Worm (Caenorhabditis elegans) whole organism, late embryonic: ENCODE data around the gene unc-41.

Experiments used
- C08G9.2 ChIP-seq: sonication (generic microtip); optimal IDR thresholded peaks from 2 replicates; lab custom pipeline; 2016; ENCODE audit warnings: mild to moderate bottlenecking, missing genetic modification characterization, moderate library complexity, missing compliant biosample characterization
- C38D4.7 ChIP-seq: fragments of 200-800 bp; sonication (Bioruptor generic); optimal IDR thresholded peaks from 2 replicates; lab custom pipeline; 2018; ENCODE audit warnings: mild to moderate bottlenecking, missing genetic modification characterization, moderate library complexity, missing compliant biosample characterization
- F13H6.1 ChIP-seq: sonication (generic microtip); optimal IDR thresholded peaks from 2 replicates; lab custom pipeline; 2016; ENCODE audit warnings: missing genetic modification characterization, missing compliant biosample characterization
- ceh-14 ChIP-seq: sonication (generic microtip); optimal IDR thresholded peaks from 2 replicates; lab custom pipeline; 2016; ENCODE audit warnings: missing genotype, missing genetic modification characterization, missing compliant biosample characterization
- ceh-19 ChIP-seq: fragments of 200-800 bp; sonication (Bioruptor generic); optimal IDR thresholded peaks from 2 replicates; lab custom pipeline; 2018; ENCODE audit warnings: mild to moderate bottlenecking, missing genetic modification characterization, missing compliant biosample characterization
- ceh-22 ChIP-seq: sonication (generic microtip); optimal IDR thresholded peaks from 2 replicates; lab custom pipeline; 2017; ENCODE audit warnings: missing biosample characterization, missing genetic modification characterization
- ceh-24 ChIP-seq: sonication (generic microtip); optimal IDR thresholded peaks from 2 replicates; lab custom pipeline; 2016; ENCODE audit warnings: mild to moderate bottlenecking, missing genetic modification characterization, missing compliant biosample characterization
- ceh-30 ChIP-seq: fragments of 150-350 bp; optimal IDR thresholded peaks from 2 replicates; lab custom pipeline; 2014; ENCODE audit warnings: missing biosample characterization, missing genetic modification characterization
- ceh-31 ChIP-seq: sonication (generic microtip); optimal IDR thresholded peaks from 2 replicates; lab custom pipeline; 2016; ENCODE audit warnings: missing genetic modification characterization, missing compliant biosample characterization
- ceh-34 ChIP-seq: sonication (generic microtip); optimal IDR thresholded peaks from 2 replicates; lab custom pipeline; 2016; ENCODE audit warnings: mild to moderate bottlenecking, missing genetic modification characterization, missing compliant biosample characterization
- ceh-45 ChIP-seq: fragments of 200-800 bp; sonication (Bioruptor generic); IDR thresholded peaks from 2 replicates; pipeline ENCODE4 v1.3.6; 2022; ENCODE audit warnings: missing genetic modification reagents, missing genetic modification characterization, missing compliant biosample characterization
- ceh-48 ChIP-seq: sonication (generic microtip); optimal IDR thresholded peaks from 2 replicates; lab custom pipeline; 2016; ENCODE audit warnings: missing genetic modification characterization, inconsistent platforms, missing compliant biosample characterization
- ceh-9 ChIP-seq: sonication (generic microtip); optimal IDR thresholded peaks from 2 replicates; lab custom pipeline; 2016; ENCODE audit warnings: mild to moderate bottlenecking, missing genetic modification characterization, inconsistent platforms, missing compliant biosample characterization
- dmd-4 ChIP-seq: sonication (generic microtip); optimal IDR thresholded peaks from 2 replicates; lab custom pipeline; 2016; ENCODE audit warnings: borderline replicate concordance, missing genetic modification characterization, missing compliant biosample characterization
- elt-2 ChIP-seq: sonication (generic microtip); optimal IDR thresholded peaks from 2 replicates; lab custom pipeline; 2016; ENCODE audit warnings: missing genetic modification reagents, missing genetic modification characterization, missing compliant biosample characterization
- ets-4 ChIP-seq: sonication (generic microtip); optimal IDR thresholded peaks from 2 replicates; lab custom pipeline; 2016; ENCODE audit warnings: missing genetic modification characterization, missing compliant biosample characterization
- eyg-1 ChIP-seq: sonication (generic microtip); optimal IDR thresholded peaks from 2 replicates; lab custom pipeline; 2016; ENCODE audit warnings: missing genotype, missing genetic modification characterization, missing compliant biosample characterization
- gmeb-2 ChIP-seq: sonication (generic microtip); optimal IDR thresholded peaks from 2 replicates; lab custom pipeline; 2016; ENCODE audit warnings: missing genetic modification characterization, inconsistent platforms, missing compliant biosample characterization
- hlh-15 ChIP-seq: sonication (generic microtip); optimal IDR thresholded peaks from 2 replicates; lab custom pipeline; 2016; ENCODE audit warnings: missing genetic modification characterization, missing compliant biosample characterization
- hlh-30 ChIP-seq: sonication (generic microtip); optimal IDR thresholded peaks from 2 replicates; lab custom pipeline; 2017; ENCODE audit warnings: antibody characterized with exemption, missing genetic modification characterization, missing compliant biosample characterization; ENCODE audit not compliant: insufficient read depth
- lim-6 ChIP-seq: sonication (generic microtip); optimal IDR thresholded peaks from 2 replicates; lab custom pipeline; 2016; ENCODE audit warnings: missing genetic modification characterization, missing compliant biosample characterization
- nfya-1 ChIP-seq: sonication (generic microtip); optimal IDR thresholded peaks from 2 replicates; lab custom pipeline; 2017; ENCODE audit warnings: missing genetic modification characterization, mild to moderate bottlenecking, missing compliant biosample characterization, antibody characterized with exemption, moderate library complexity
- nhr-11 ChIP-seq: fragments of 150-350 bp; optimal IDR thresholded peaks from 2 replicates; lab custom pipeline; 2014; ENCODE audit warnings: missing biosample characterization, missing genetic modification characterization
- nhr-232 ChIP-seq: sonication (generic microtip); optimal IDR thresholded peaks from 2 replicates; lab custom pipeline; 2016; ENCODE audit warnings: missing genetic modification characterization, missing compliant biosample characterization
- npax-4 ChIP-seq: sonication (generic microtip); optimal IDR thresholded peaks from 2 replicates; lab custom pipeline; 2016; ENCODE audit warnings: missing genetic modification characterization, missing compliant biosample characterization
- pag-3 ChIP-seq: sonication (generic microtip); optimal IDR thresholded peaks from 2 replicates; lab custom pipeline; 2016; ENCODE audit warnings: missing compliant biosample characterization, missing genetic modification characterization, borderline replicate concordance
- pat-9 ChIP-seq: fragments of 200-800 bp; sonication (Bioruptor generic); optimal IDR thresholded peaks from 2 replicates; lab custom pipeline; 2018; ENCODE audit warnings: mild to moderate bottlenecking, missing genetic modification characterization, moderate library complexity, missing compliant biosample characterization
- pax-1 ChIP-seq: fragments of 150-350 bp; optimal IDR thresholded peaks from 2 replicates; lab custom pipeline; 2014; ENCODE audit warnings: missing biosample characterization, missing genetic modification characterization
- pha-2 ChIP-seq: sonication (generic microtip); optimal IDR thresholded peaks from 2 replicates; lab custom pipeline; 2017; ENCODE audit warnings: mild to moderate bottlenecking, missing genetic modification characterization, missing compliant biosample characterization
- pha-4 ChIP-seq: fragments of 150-350 bp; optimal IDR thresholded peaks from 2 replicates; lab custom pipeline; 2018; ENCODE audit warnings: missing biosample characterization, missing genetic modification reagents, missing genetic modification characterization
- pqm-1 ChIP-seq: sonication (generic microtip); optimal IDR thresholded peaks from 2 replicates; lab custom pipeline; 2016; ENCODE audit warnings: missing genetic modification characterization, missing compliant biosample characterization
- pros-1 ChIP-seq: fragments of 150-350 bp; optimal IDR thresholded peaks from 2 replicates; lab custom pipeline; 2014; ENCODE audit warnings: missing biosample characterization, missing genetic modification reagents, missing genetic modification characterization
- sdc-2 ChIP-seq: sonication (generic microtip); optimal IDR thresholded peaks from 2 replicates; lab custom pipeline; 2016; ENCODE audit warnings: missing genotype, missing genetic modification characterization, missing compliant biosample characterization
- sox-2 ChIP-seq: fragments of 200-800 bp; sonication (Bioruptor generic); IDR thresholded peaks from 2 replicates; pipeline ENCODE4 v1.3.6; 2022; ENCODE audit warnings: missing genetic modification reagents, missing genetic modification characterization, missing compliant biosample characterization
- syd-9 ChIP-seq: sonication (generic microtip); optimal IDR thresholded peaks from 2 replicates; lab custom pipeline; 2016; ENCODE audit warnings: mild to moderate bottlenecking, missing genetic modification characterization, moderate library complexity, missing compliant biosample characterization
- ttx-3 ChIP-seq: sonication (generic microtip); optimal IDR thresholded peaks from 2 replicates; lab custom pipeline; 2016; ENCODE audit warnings: missing genetic modification reagents, missing genetic modification characterization, missing compliant biosample characterization
- unc-55 ChIP-seq: sonication (generic microtip); optimal IDR thresholded peaks from 2 replicates; lab custom pipeline; 2017; ENCODE audit warnings: missing biosample characterization, missing genetic modification reagents, missing genetic modification characterization

Gene unc-41

ce11 chrV:9976138-9976537, at the start of gene unc-41:
TSS of gene unc-41 (minus strand) at chrV:9976238.
- TF ChIP-seq ceh-19 (GFP tag; lab: Kevin White, UChicago) (no peak), pha-4 (tag; lab: Kevin White, UChicago) (no peak), sdc-2 (no peak), C38D4.7 (GFP tag; lab: Kevin White, UChicago) (no peak), ttx-3 (tag; lab: Kevin White, UChicago) (no peak), gmeb-2 (no peak), ceh-31 (no peak), sox-2 (GFP tag; lab: Robert Waterston, UW) (no peak), hlh-15 (tag; lab: Kevin White, UChicago) (no peak), nhr-232 (tag; lab: Kevin White, UChicago) (no peak), ceh-24 (tag; lab: Kevin White, UChicago) (no peak), nhr-11 (no peak), ceh-9 (tag; lab: Kevin White, UChicago) (no peak), lim-6 (tag; lab: Kevin White, UChicago) (no peak), ceh-45 (GFP tag; lab: Robert Waterston, UW) (no peak), ceh-48 (tag; lab: Kevin White, UChicago) (no peak), pqm-1 (no peak)

- TF ChIP-seq pag-3 (tag; lab: Kevin White, UChicago) (no peak), nhr-11 (no peak), pat-9 (tag; lab: Kevin White, UChicago) (no peak), ceh-22 (tag; lab: Kevin White, UChicago) (no peak), ceh-30 (no peak), ceh-48 (tag; lab: Kevin White, UChicago) (no peak), C08G9.2 (no peak), gmeb-2 (no peak)
Measured at ce11 chrV:10023062-10023536, 47.1 kb upstream of the unc-41 start.

ce11 chrV:10019934-10020333, 43.9 kb upstream of the unc-41 start:
- TF ChIP-seq unc-55 (GFP tag; lab: Kevin White, UChicago): peak; percentile 46
- TF ChIP-seq ceh-14 (tag; lab: Kevin White, UChicago): no peak
- TF ChIP-seq ceh-24 (tag; lab: Kevin White, UChicago): no peak
- no peak for TF ChIP-seq ceh-34 (tag; lab: Kevin White, UChicago)
- no peak for TF ChIP-seq pax-1
- TF ChIP-seq nfya-1: peak; percentile 6
- peak; percentile 31 for TF ChIP-seq hlh-30 (tag; lab: Kevin White, UChicago)
- no peak for TF ChIP-seq sdc-2
- TF ChIP-seq, all 69 proteins: peak for 3

ce11 chrV:10019083-10019624, 43.1 kb upstream of the unc-41 start:
- TF ChIP-seq pqm-1: no peak
- no peak for TF ChIP-seq ets-4 (tag; lab: Kevin White, UChicago)
- TF ChIP-seq elt-2 (tag; lab: Kevin White, UChicago): no peak
- TF ChIP-seq pros-1: no peak
- no peak for TF ChIP-seq pha-2 (tag; lab: Kevin White, UChicago)
- no peak for TF ChIP-seq dmd-4 (tag; lab: Kevin White, UChicago)
- no peak for TF ChIP-seq syd-9 (tag; lab: Kevin White, UChicago)
- no peak for TF ChIP-seq F13H6.1 (tag; lab: Kevin White, UChicago)
- TF ChIP-seq ceh-31: no peak
- TF ChIP-seq npax-4 (tag; lab: Kevin White, UChicago): no peak
- TF ChIP-seq hlh-30 (tag; lab: Kevin White, UChicago): no peak
- TF ChIP-seq eyg-1 (tag; lab: Kevin White, UChicago): no peak
- no peak for TF ChIP-seq pag-3 (tag; lab: Kevin White, UChicago)
